Fruit fly (Drosophila melanogaster) whole organism, embryonic: ENCODE data around the gene Rab3GAP1.

Experiments used
- Abd-B ChIP-seq: fragments of 200-800 bp; sonication (Bioruptor generic); optimal IDR thresholded peaks from 2 replicates; lab custom pipeline; 2018; ENCODE audit warnings: missing biosample characterization, mild to moderate bottlenecking, missing genetic modification characterization, moderate library complexity
- Adf1 ChIP-seq: fragments of 200-800 bp; sonication (Bioruptor generic); IDR thresholded peaks from 2 replicates; pipeline ENCODE4 v1.3.6; 2022; ENCODE audit warnings: missing biosample characterization, missing genetic modification characterization
- C15 ChIP-seq: fragments of 200-800 bp; sonication (Bioruptor generic); IDR thresholded peaks from 3 replicates; pipeline ENCODE4 v1.3.6; 2022; ENCODE audit warnings: missing biosample characterization, missing genetic modification characterization
- CG12104 ChIP-seq: fragments of 200-800 bp; sonication (Bioruptor generic); optimal IDR thresholded peaks from 3 replicates; lab custom pipeline; 2016; ENCODE audit warnings: missing biosample characterization, missing genetic modification characterization
- CG12769 ChIP-seq: fragments of 200-800 bp; sonication (Bioruptor generic); optimal IDR thresholded peaks from 2 replicates; lab custom pipeline; 2019; ENCODE audit warnings: missing biosample characterization, mild to moderate bottlenecking, missing genetic modification characterization, moderate library complexity
- CG12942 ChIP-seq: fragments of 200-800 bp; sonication (Bioruptor generic); optimal IDR thresholded peaks from 3 replicates; lab custom pipeline; 2016; ENCODE audit warnings: missing biosample characterization, missing genetic modification characterization
- CG13894 ChIP-seq: fragments of 200-800 bp; sonication (Bioruptor generic); optimal IDR thresholded peaks from 3 replicates; lab custom pipeline; 2018; ENCODE audit warnings: missing biosample characterization, mild to moderate bottlenecking, missing genetic modification characterization, moderate library complexity
- CG14050 ChIP-seq: fragments of 200-800 bp; sonication (Bioruptor generic); IDR thresholded peaks from 3 replicates; pipeline ENCODE4 v1.3.6; 2022; ENCODE audit warnings: missing biosample characterization, missing genetic modification characterization
- CG1529 ChIP-seq: fragments of 200-800 bp; sonication (Bioruptor generic); optimal IDR thresholded peaks from 3 replicates; lab custom pipeline; 2018; ENCODE audit warnings: missing biosample characterization, missing genetic modification characterization
- CG1603 ChIP-seq: fragments of 200-800 bp; sonication (Bioruptor generic); optimal IDR thresholded peaks from 2 replicates; lab custom pipeline; 2019; ENCODE audit warnings: missing biosample characterization, mild to moderate bottlenecking, missing genetic modification characterization, moderate library complexity
- CG16815 ChIP-seq: fragments of 200-800 bp; sonication (Bioruptor generic); optimal IDR thresholded peaks from 3 replicates; lab custom pipeline; 2017; ENCODE audit warnings: missing biosample characterization, mild to moderate bottlenecking, missing genetic modification characterization
- CG18011 ChIP-seq: fragments of 200-800 bp; sonication (Bioruptor generic); optimal IDR thresholded peaks from 2 replicates; lab custom pipeline; 2017; ENCODE audit warnings: missing biosample characterization, missing genetic modification characterization, mild to moderate bottlenecking, moderate library complexity, missing genotype
- CG3995 ChIP-seq: fragments of 200-800 bp; sonication (Bioruptor generic); optimal IDR thresholded peaks from 3 replicates; lab custom pipeline; 2016; ENCODE audit warnings: missing biosample characterization, missing genetic modification characterization
- CG4282 ChIP-seq: fragments of 200-800 bp; sonication (Bioruptor generic); optimal IDR thresholded peaks from 2 replicates; lab custom pipeline; 2016; ENCODE audit warnings: missing biosample characterization, missing genetic modification characterization
- CG4820 ChIP-seq: fragments of 200-800 bp; sonication (Bioruptor generic); optimal IDR thresholded peaks from 3 replicates; lab custom pipeline; 2016; ENCODE audit warnings: missing biosample characterization, missing genetic modification characterization
- CG6272 ChIP-seq: fragments of 200-800 bp; sonication (Bioruptor generic); IDR thresholded peaks from 2 replicates; pipeline ENCODE4 v1.3.6; 2022; ENCODE audit warnings: missing biosample characterization, missing genetic modification characterization
- CG7987 ChIP-seq: fragments of 200-800 bp; sonication (Bioruptor generic); optimal IDR thresholded peaks from 2 replicates; lab custom pipeline; 2018; ENCODE audit warnings: missing biosample characterization, mild to moderate bottlenecking, missing genetic modification characterization, moderate library complexity
- CG8359 ChIP-seq: fragments of 200-800 bp; sonication (Bioruptor generic); optimal IDR thresholded peaks from 2 replicates; lab custom pipeline; 2017; ENCODE audit warnings: missing biosample characterization, mild to moderate bottlenecking, missing genetic modification characterization, borderline replicate concordance
- Camta ChIP-seq: fragments of 200-800 bp; sonication (Bioruptor generic); optimal IDR thresholded peaks from 2 replicates; lab custom pipeline; 2016; ENCODE audit warnings: missing biosample characterization, missing genetic modification characterization
- CkIIα-i1 ChIP-seq: fragments of 200-800 bp; sonication (Bioruptor generic); IDR thresholded peaks from 2 replicates; pipeline ENCODE4 v1.3.6; 2022; ENCODE audit warnings: missing biosample characterization, missing genetic modification characterization
- Dll ChIP-seq: fragments of 200-800 bp; sonication (Bioruptor generic); IDR thresholded peaks from 4 replicates; pipeline ENCODE4 v1.3.6; 2022; ENCODE audit warnings: missing biosample characterization, missing genetic modification characterization; ENCODE audit not compliant: partially characterized antibody
- Doc3 ChIP-seq: fragments of 200-800 bp; sonication (Bioruptor generic); IDR thresholded peaks from 3 replicates; pipeline ENCODE4 v1.3.6; 2022; ENCODE audit warnings: missing biosample characterization, missing genetic modification characterization; ENCODE audit not compliant: partially characterized antibody
- HLH54F ChIP-seq: fragments of 200-800 bp; sonication (Bioruptor generic); optimal IDR thresholded peaks from 3 replicates; lab custom pipeline; 2016; ENCODE audit warnings: missing biosample characterization, missing genetic modification characterization
- Hr51 ChIP-seq, 2 experiments: fragments of 200-800 bp; sonication (Bioruptor generic); optimal IDR thresholded peaks; 2 replicates in 1 of 2; 3 replicates in 1 of 2; lab custom pipeline; 2016 to 2018; ENCODE audit warnings: missing biosample characterization in 2 of 2, missing genetic modification characterization in 2 of 2, mild to moderate bottlenecking in 1 of 2, moderate library complexity in 1 of 2
- Nf-YB ChIP-seq: fragments of 200-800 bp; sonication (Bioruptor generic); optimal IDR thresholded peaks from 3 replicates; lab custom pipeline; 2019; ENCODE audit warnings: missing biosample characterization, mild to moderate bottlenecking, missing genetic modification characterization, moderate library complexity
- Oaz ChIP-seq: fragments of 200-800 bp; sonication (Bioruptor generic); IDR thresholded peaks from 2 replicates; pipeline ENCODE4 v1.3.6; 2022; ENCODE audit warnings: missing biosample characterization, missing genetic modification characterization
- ab ChIP-seq: fragments of 200-800 bp; sonication (Bioruptor generic); optimal IDR thresholded peaks from 2 replicates; lab custom pipeline; 2016; ENCODE audit warnings: missing biosample characterization, missing genetic modification characterization
- ash1 ChIP-seq: fragments of 200-800 bp; sonication (Bioruptor generic); optimal IDR thresholded peaks from 2 replicates; lab custom pipeline; 2018; ENCODE audit warnings: missing biosample characterization, mild to moderate bottlenecking, missing genetic modification characterization
- corto ChIP-seq: fragments of 200-800 bp; sonication (Bioruptor generic); optimal IDR thresholded peaks from 2 replicates; lab custom pipeline; 2016; ENCODE audit warnings: missing biosample characterization, mild to moderate bottlenecking, missing genetic modification characterization, moderate library complexity
- cwo ChIP-seq: fragments of 200-800 bp; sonication (Bioruptor generic); optimal IDR thresholded peaks from 3 replicates; lab custom pipeline; 2017; ENCODE audit warnings: missing biosample characterization, missing genetic modification characterization, mild to moderate bottlenecking, moderate library complexity, missing genetic modification reagents
- dan ChIP-seq: fragments of 200-800 bp; sonication (Bioruptor generic); IDR thresholded peaks from 2 replicates; pipeline ENCODE4 v1.3.6; 2022; ENCODE audit warnings: missing biosample characterization, missing genetic modification characterization
- fd96Cb ChIP-seq: fragments of 200-800 bp; sonication (Bioruptor generic); optimal IDR thresholded peaks from 2 replicates; lab custom pipeline; 2018; ENCODE audit warnings: missing biosample characterization, mild to moderate bottlenecking, missing genetic modification characterization, moderate library complexity
- klu ChIP-seq: fragments of 200-800 bp; sonication (Bioruptor generic); IDR thresholded peaks from 2 replicates; pipeline ENCODE4 v1.3.6; 2022; ENCODE audit warnings: missing biosample characterization, missing genetic modification characterization
- lbe ChIP-seq: fragments of 200-800 bp; sonication (Bioruptor generic); optimal IDR thresholded peaks from 2 replicates; lab custom pipeline; 2016; ENCODE audit warnings: missing biosample characterization, mild to moderate bottlenecking, missing genetic modification characterization
- maf-S ChIP-seq: fragments of 200-800 bp; sonication (Bioruptor generic); optimal IDR thresholded peaks from 2 replicates; lab custom pipeline; 2016; ENCODE audit warnings: missing biosample characterization, missing genetic modification characterization
- nerfin-2 ChIP-seq: fragments of 200-800 bp; sonication (Bioruptor generic); IDR thresholded peaks from 2 replicates; pipeline ENCODE4 v1.3.6; 2022; ENCODE audit warnings: missing biosample characterization, missing genetic modification characterization; ENCODE audit not compliant: partially characterized antibody
- oc ChIP-seq: fragments of 200-800 bp; sonication (Bioruptor generic); optimal IDR thresholded peaks from 2 replicates; lab custom pipeline; 2018; ENCODE audit warnings: missing biosample characterization, mild to moderate bottlenecking, missing genetic modification characterization, moderate library complexity
- pan ChIP-seq, 4 experiments: fragments of >200 bp in 3 of 4; fragments of 200-800 bp in 1 of 4; sonication (Bioruptor generic) in 1 of 4; optimal IDR thresholded peaks in 3 of 4; IDR thresholded peaks in 1 of 4; 2 replicates each; pipeline versions ENCODE4 v1.3.6 to Lab custom; 2017 to 2022; ENCODE audit warnings: missing biosample characterization in 2 of 4, missing genetic modification characterization in 2 of 4, mixed read lengths in 1 of 4
- pho ChIP-seq: fragments of 200-800 bp; sonication (Bioruptor generic); optimal IDR thresholded peaks from 2 replicates; lab custom pipeline; 2016; ENCODE audit warnings: missing biosample characterization, missing genetic modification characterization
- prd ChIP-seq, 3 experiments: fragments of >200 bp in 2 of 3; fragments of 200-800 bp in 1 of 3; sonication (Bioruptor generic) in 1 of 3; optimal IDR thresholded peaks in 2 of 3; IDR thresholded peaks in 1 of 3; 2 replicates in 2 of 3; 3 replicates in 1 of 3; pipeline versions ENCODE4 v1.3.6 to Lab custom; 2017 to 2022; ENCODE audit warnings: missing biosample characterization in 1 of 3, missing genetic modification characterization in 1 of 3
- psq ChIP-seq: fragments of 200-800 bp; sonication (Bioruptor generic); optimal IDR thresholded peaks from 2 replicates; lab custom pipeline; 2017; ENCODE audit warnings: missing biosample characterization, missing genetic modification characterization
- ssp ChIP-seq: fragments of 200-800 bp; sonication (Bioruptor generic); IDR thresholded peaks from 2 replicates; pipeline ENCODE4 v1.3.6; 2022; ENCODE audit warnings: missing biosample characterization, missing genetic modification characterization
- tap ChIP-seq: fragments of 200-800 bp; optimal IDR thresholded peaks from 3 replicates; lab custom pipeline; 2019; ENCODE audit warnings: missing biosample characterization, mild to moderate bottlenecking, missing genetic modification characterization, moderate library complexity
- trh ChIP-seq: fragments of 200-800 bp; sonication (Bioruptor generic); optimal IDR thresholded peaks from 2 replicates; lab custom pipeline; 2016; ENCODE audit warnings: missing biosample characterization, missing genetic modification characterization
- tup ChIP-seq: fragments of 200-800 bp; sonication (Bioruptor generic); optimal IDR thresholded peaks from 2 replicates; lab custom pipeline; 2016; ENCODE audit warnings: missing biosample characterization, mild to moderate bottlenecking, missing genetic modification characterization, moderate library complexity
- twi ChIP-seq: fragments of 200-800 bp; optimal IDR thresholded peaks from 2 replicates; lab custom pipeline; 2019; ENCODE audit warnings: missing biosample characterization, mild to moderate bottlenecking, missing genetic modification characterization, moderate library complexity
- unc-4 ChIP-seq: fragments of 200-800 bp; sonication (Bioruptor generic); IDR thresholded peaks from 2 replicates; pipeline ENCODE4 v1.3.6; 2022; ENCODE audit warnings: missing biosample characterization, missing genetic modification characterization; ENCODE audit not compliant: partially characterized antibody

Rab3GAP1 gene

DNA sequence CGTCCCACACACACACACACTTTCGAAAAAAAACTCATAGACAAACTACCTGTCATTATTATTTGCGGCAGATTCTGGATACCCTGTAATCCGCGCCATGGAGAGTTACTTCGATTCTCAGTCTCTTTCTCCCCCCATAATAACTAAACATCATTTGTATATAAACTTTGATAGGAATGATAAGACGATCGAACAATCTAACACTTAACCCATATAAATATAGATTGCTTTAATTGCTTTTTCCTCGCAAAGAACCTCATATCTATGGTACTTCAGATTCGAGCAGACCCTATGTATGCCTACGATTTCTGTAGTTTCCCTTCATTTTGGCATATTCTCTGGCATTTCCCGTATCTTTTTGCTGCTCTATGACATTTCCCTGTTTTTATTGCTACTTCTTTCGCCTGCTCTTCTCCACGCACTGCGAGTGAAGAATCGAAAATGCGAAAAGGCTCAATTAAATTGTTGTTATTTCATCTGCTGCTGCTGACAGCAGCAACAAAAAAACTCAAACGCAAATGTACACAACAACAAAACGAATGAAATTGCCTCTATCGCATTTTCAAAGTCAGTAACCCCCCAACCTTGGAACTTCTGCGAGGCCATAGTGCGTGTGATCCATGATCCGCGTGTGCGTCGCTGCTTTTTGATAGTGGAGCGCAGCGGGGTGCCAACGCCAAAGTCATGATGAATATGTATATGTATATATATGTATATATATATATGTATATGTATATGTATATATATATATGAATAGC, 23.3 kb upstream of the Rab3GAP1 start (continued):
- TF ChIP-seq dan (no peak), CG13894 (tag; lab: Kevin White, UChicago) (peak; percentile 82), CkIIα-i1 (GFP tag; lab: Robert Waterston, UW) (no peak), unc-4 (GFP tag; lab: Robert Waterston, UW) (no peak), corto (no peak), fd96Cb (no peak), tap (tag; lab: Kevin White, UChicago) (peak; percentile 46), oc (no peak), CG7987 (no peak), CG1603 (tag; lab: Kevin White, UChicago) (peak; percentile 48), lbe (GFP tag; lab: Kevin White, UChicago) (no peak), CG12769 (tag; lab: Kevin White, UChicago) (peak; percentile 93), CG14050 (peak; percentile 53; the same call in 2 of the 3 replicates), nerfin-2 (no peak), Abd-B (GFP tag; lab: Kevin White, UChicago) (peak; percentile 22), maf-S (GFP tag; lab: Kevin White, UChicago) (peak; percentile 76), Nf-YB (peak; percentile 25), twi (tag; lab: Kevin White, UChicago) (no peak), CG4282 (peak; percentile 25), ssp (peak; percentile 36), Doc3 (no peak), pan (optimal IDR thresholded peaks at IDR 0.05; lab: Kevin White, UChicago) (no peak), pan (GFP tag; optimal IDR thresholded peaks at IDR 0.05 in 1 of 2, IDR thresholded peaks at IDR 0.05 in 1 of 2) (peak in 1 of 2 experiments; percentile 74), C15 (GFP tag; lab: Robert Waterston, UW) (peak; percentile 86), CG16815 (GFP tag; lab: Kevin White, UChicago) (peak; percentile 55), Camta (GFP tag; lab: Kevin White, UChicago) (peak; percentile 67), HLH54F (GFP tag; lab: Kevin White, UChicago) (peak; percentile 89), CG1529 (GFP tag; lab: Kevin White, UChicago) (no peak), trh (GFP tag; lab: Kevin White, UChicago) (peak; percentile 3), CG18011 (GFP tag; lab: Kevin White, UChicago) (peak; percentile 42), CG12942 (GFP tag; lab: Kevin White, UChicago) (peak; percentile 5), Hr51 (GFP tag; optimal IDR thresholded peaks at IDR 0.05; lab: Kevin White, UChicago) (peak; percentile 56), CG8359 (no peak), CG12104 (GFP tag; lab: Kevin White, UChicago) (peak; percentile 7), ash1 (GFP tag; lab: Kevin White, UChicago) (peak; percentile 11), ab (GFP tag; lab: Kevin White, UChicago) (peak; percentile 64), CG3995 (GFP tag; lab: Kevin White, UChicago) (peak; percentile 67), psq (GFP tag; lab: Kevin White, UChicago) (peak; percentile 10), cwo (GFP tag; lab: Kevin White, UChicago) (peak; percentile 87), Oaz (GFP tag; lab: Robert Waterston, UW) (peak; percentile 52; the same call in 1 of the 2 replicates), klu (GFP tag; lab: Robert Waterston, UW) (peak; percentile 73), Adf1 (peak; percentile 62; the same call in 1 of the 2 replicates), tup (GFP tag; lab: Kevin White, UChicago) (peak; percentile 9), prd (optimal IDR thresholded peaks at IDR 0.05; lab: Kevin White, UChicago) (no peak), prd (GFP tag; IDR thresholded peaks at IDR 0.05; lab: Robert Waterston, UW) (peak; percentile 74), Dll (no peak), CG6272 (peak; percentile 64), CG4820 (GFP tag; lab: Kevin White, UChicago) (peak; percentile 36), pho (GFP tag; lab: Kevin White, UChicago) (peak; percentile 88)
